Fruit fly (Drosophila melanogaster): ENCODE results near the gene endos.
A peak's percentile ranks its signal among the peaks of the same experiment; 100 is the strongest.

endos gene

DNA sequence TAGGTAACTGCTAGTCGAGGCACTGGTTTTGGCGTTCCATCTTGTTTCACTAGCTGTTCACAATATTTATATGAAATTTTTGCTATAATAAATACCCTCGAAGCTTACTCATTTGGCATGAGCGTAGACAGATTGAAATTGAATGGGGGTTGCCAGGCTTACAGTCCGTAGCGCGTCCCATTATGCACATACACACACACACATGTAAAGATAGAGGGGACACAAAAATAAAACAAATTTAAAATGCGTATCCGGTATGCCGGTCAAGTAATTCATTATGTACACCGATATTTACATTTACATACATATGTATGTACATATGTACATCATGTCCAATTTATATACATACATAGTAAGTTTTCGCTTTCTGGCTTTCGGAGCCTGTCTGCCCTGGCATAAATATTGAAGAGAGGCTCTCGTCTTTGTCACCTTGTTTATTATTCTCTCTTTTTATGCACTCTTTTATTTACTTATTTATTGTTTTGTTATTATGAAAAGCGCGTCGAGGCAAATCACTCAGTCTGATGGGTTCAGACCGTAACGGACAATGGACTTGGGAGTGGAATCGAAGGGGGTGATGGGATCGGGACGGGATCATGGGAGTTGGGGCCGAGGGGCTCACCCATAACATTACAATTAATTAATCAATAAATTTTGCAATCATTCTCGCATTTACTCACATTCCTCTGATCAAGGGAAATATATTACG, 27.9 kb upstream of the endos start:
- TF ChIP-seq Eip93F (GFP tag; optimal IDR thresholded peaks at IDR 0.05) (no peak), topi (GFP tag; optimal IDR thresholded peaks at IDR 0.05) (peak; percentile 46), Sox15 (GFP tag; optimal IDR thresholded peaks at IDR 0.05) (peak; percentile 25), Ets21C (GFP tag; optimal IDR thresholded peaks at IDR 0.05) (no peak), CG31627 (GFP tag; optimal IDR thresholded peaks at IDR 0.05) (peak; percentile 39), CG3032 (tag; optimal IDR thresholded peaks at IDR 0.05) (peak; percentile 20), Blimp-1 (GFP tag; optimal IDR thresholded peaks at IDR 0.05) (no peak), CG1621 (tag; optimal IDR thresholded peaks at IDR 0.05) (no peak), CG6808 (GFP tag; optimal IDR thresholded peaks at IDR 0.05) (peak; percentile 54), Hr4 (GFP tag; optimal IDR thresholded peaks at IDR 0.05) (no peak), fkh (GFP tag; optimal IDR thresholded peaks at IDR 0.05) (peak; percentile 29), CG10631 (GFP tag; optimal IDR thresholded peaks at IDR 0.05) (peak; percentile 17), CG4318 (GFP tag; optimal IDR thresholded peaks at IDR 0.05) (no peak), CG6163 (GFP tag; IDR thresholded peaks at IDR 0.05) (peak; percentile 36; the same call in 2 of the 3 replicates), salr (GFP tag; optimal IDR thresholded peaks at IDR 0.05) (no peak), Gug (GFP tag; IDR thresholded peaks at IDR 0.05) (peak; percentile 25; the same call in 1 of the 2 replicates), CG7368 (GFP tag; optimal IDR thresholded peaks at IDR 0.05) (peak; percentile 18), Ets96B (tag; optimal IDR thresholded peaks at IDR 0.05) (peak; percentile 3), Hr39 (GFP tag; optimal IDR thresholded peaks at IDR 0.05) (peak; percentile 39), CG34406 (GFP tag; optimal IDR thresholded peaks at IDR 0.05) (peak; percentile 35), CG3919 (GFP tag; optimal IDR thresholded peaks at IDR 0.05) (peak; percentile 27), fd59A (GFP tag; optimal IDR thresholded peaks at IDR 0.05) (no peak), CG8119 (GFP tag; IDR thresholded peaks at IDR 0.05) (no peak), eg (GFP tag; IDR thresholded peaks at IDR 0.05) (peak; percentile 52; the same call in 2 of the 3 replicates), net (GFP tag; optimal IDR thresholded peaks at IDR 0.05) (peak; percentile 50), dac (GFP tag; optimal IDR thresholded peaks at IDR 0.05) (no peak), Hr38 (GFP tag; optimal IDR thresholded peaks at IDR 0.05) (no peak), CG8319 (GFP tag; optimal IDR thresholded peaks at IDR 0.05) (peak; percentile 5), achi (GFP tag; optimal IDR thresholded peaks at IDR 0.05) (peak; percentile 51), OdsH (GFP tag; optimal IDR thresholded peaks at IDR 0.05) (peak; percentile 25), dsx (GFP tag; optimal IDR thresholded peaks at IDR 0.05; ENCODE audit: poor library complexity, severe bottlenecking) (peak; percentile 24), ss (GFP tag; optimal IDR thresholded peaks at IDR 0.05) (peak; percentile 58 to 80), CG6854 (GFP tag; optimal IDR thresholded peaks at IDR 0.05) (peak; percentile 49), Lpt (GFP tag; optimal IDR thresholded peaks at IDR 0.05) (no peak), Eip75B (GFP tag; optimal IDR thresholded peaks at IDR 0.05) (peak; percentile 28), CG6792 (GFP tag; optimal IDR thresholded peaks at IDR 0.05) (no peak), pdm3 (GFP tag; optimal IDR thresholded peaks at IDR 0.05) (peak; percentile 52), CG11902 (GFP tag; optimal IDR thresholded peaks at IDR 0.05) (no peak), CG8632 (GFP tag; optimal IDR thresholded peaks at IDR 0.05) (peak; percentile 30), svp (GFP tag) (peak; percentile 98), Sox102F (GFP tag; optimal IDR thresholded peaks at IDR 0.05) (peak; percentile 51), fd85E (GFP tag; optimal IDR thresholded peaks at IDR 0.05) (no peak), CG6276 (GFP tag; optimal IDR thresholded peaks at IDR 0.05) (peak; percentile 30), CG15336 (GFP tag; IDR thresholded peaks at IDR 0.05) (0 out of 2 replicates have a peak, but pooled peaks have one; percentile 17), CG11294 (GFP tag; IDR thresholded peaks at IDR 0.05) (no peak), CG32006 (GFP tag; optimal IDR thresholded peaks at IDR 0.05) (peak; percentile 39), cyc (GFP tag; optimal IDR thresholded peaks at IDR 0.05) (peak; percentile 37), Eip78C (GFP tag) (peak; percentile 82), CG11762 (GFP tag; optimal IDR thresholded peaks at IDR 0.05; ENCODE audit: insufficient read depth) (no peak), Met (GFP tag; optimal IDR thresholded peaks at IDR 0.05) (peak; percentile 54), CG16779 (tag; optimal IDR thresholded peaks at IDR 0.05) (no peak)

All from whole organism, prepupa.